Fruit fly (Drosophila melanogaster) whole organism, embryonic: Measurements from ENCODE around the gene Uggt.

ENCODE experiments used
- B-H1 ChIP-seq: fragments of 200-800 bp; sonication (Bioruptor generic); IDR thresholded peaks from 3 replicates; pipeline ENCODE4 v1.3.6; 2022; ENCODE audit warnings: missing biosample characterization, missing genetic modification characterization
- BEAF-32 ChIP-seq: fragments of 200-800 bp; sonication (Bioruptor generic); optimal IDR thresholded peaks from 3 replicates; lab custom pipeline; 2017; ENCODE audit warnings: missing biosample characterization, missing genetic modification characterization, mild to moderate bottlenecking, moderate library complexity, missing genetic modification reagents
- Blimp-1 ChIP-seq: fragments of 200-800 bp; sonication (Bioruptor generic); optimal IDR thresholded peaks from 3 replicates; lab custom pipeline; 2018; ENCODE audit warnings: missing biosample characterization, missing genetic modification characterization, mild to moderate bottlenecking, moderate library complexity, missing genetic modification reagents
- CG10147 ChIP-seq: fragments of 200-800 bp; sonication (Bioruptor generic); optimal IDR thresholded peaks from 2 replicates; lab custom pipeline; 2019; ENCODE audit warnings: missing biosample characterization, mild to moderate bottlenecking, missing genetic modification characterization, moderate library complexity
- CG10209 ChIP-seq: fragments of 200-800 bp; sonication (Bioruptor generic); optimal IDR thresholded peaks from 3 replicates; lab custom pipeline; 2017; ENCODE audit warnings: missing biosample characterization, mild to moderate bottlenecking, missing genetic modification characterization, missing genetic modification reagents
- CG16813 ChIP-seq: fragments of 200-800 bp; sonication (Bioruptor generic); IDR thresholded peaks from 3 replicates; pipeline ENCODE4 v1.3.6; 2022; ENCODE audit warnings: missing biosample characterization, missing genetic modification characterization; ENCODE audit not compliant: partially characterized antibody
- CG16863 ChIP-seq: fragments of 200-800 bp; sonication (Bioruptor generic); optimal IDR thresholded peaks from 3 replicates; lab custom pipeline; 2016; ENCODE audit warnings: missing biosample characterization, missing genetic modification characterization
- CG2202 ChIP-seq: fragments of 200-800 bp; sonication (Bioruptor generic); optimal IDR thresholded peaks from 2 replicates; lab custom pipeline; 2018; ENCODE audit warnings: missing biosample characterization, mild to moderate bottlenecking, missing genetic modification characterization
- CG32772 ChIP-seq: fragments of 200-800 bp; sonication (Bioruptor generic); IDR thresholded peaks from 2 replicates; pipeline ENCODE4 v1.3.6; 2022; ENCODE audit warnings: missing biosample characterization, missing genetic modification characterization
- CG4282 ChIP-seq: fragments of 200-800 bp; sonication (Bioruptor generic); optimal IDR thresholded peaks from 2 replicates; lab custom pipeline; 2016; ENCODE audit warnings: missing biosample characterization, missing genetic modification characterization
- CG4328 ChIP-seq: fragments of 200-800 bp; sonication (Bioruptor generic); optimal IDR thresholded peaks from 3 replicates; lab custom pipeline; 2017; ENCODE audit warnings: missing biosample characterization, missing genetic modification reagents, missing genetic modification characterization
- CG6813 ChIP-seq: fragments of 200-800 bp; sonication (Bioruptor generic); optimal IDR thresholded peaks from 2 replicates; lab custom pipeline; 2017; ENCODE audit warnings: missing biosample characterization, missing genetic modification characterization, mild to moderate bottlenecking, moderate library complexity, missing genetic modification reagents
- CG7987 ChIP-seq: fragments of 200-800 bp; sonication (Bioruptor generic); optimal IDR thresholded peaks from 2 replicates; lab custom pipeline; 2018; ENCODE audit warnings: missing biosample characterization, mild to moderate bottlenecking, missing genetic modification characterization, moderate library complexity
- CG8290 ChIP-seq, 3 experiments: fragments of 200-800 bp; sonication (Bioruptor generic); optimal IDR thresholded peaks; 2 replicates each; lab custom pipeline; 2016 to 2019; ENCODE audit warnings: missing biosample characterization in 3 of 3, missing genetic modification characterization in 3 of 3, mild to moderate bottlenecking in 2 of 3, moderate library complexity in 1 of 3
- CG9609 ChIP-seq: fragments of 200-800 bp; sonication (Bioruptor generic); optimal IDR thresholded peaks from 3 replicates; lab custom pipeline; 2016; ENCODE audit warnings: missing biosample characterization, missing genetic modification characterization
- CG9817 ChIP-seq: fragments of 200-800 bp; sonication (Bioruptor generic); optimal IDR thresholded peaks from 2 replicates; lab custom pipeline; 2018; ENCODE audit warnings: missing biosample characterization, mild to moderate bottlenecking, missing genetic modification characterization, moderate library complexity
- Dip3 ChIP-seq: fragments of 200-800 bp; sonication (Bioruptor generic); optimal IDR thresholded peaks from 3 replicates; lab custom pipeline; 2016; ENCODE audit warnings: missing biosample characterization, missing genetic modification characterization
- Gsc ChIP-seq: fragments of 200-800 bp; sonication (Bioruptor generic); IDR thresholded peaks from 2 replicates; pipeline ENCODE4 v1.3.6; 2022; ENCODE audit warnings: missing biosample characterization, missing genetic modification characterization
- HmgD ChIP-seq: fragments of 200-800 bp; sonication (Bioruptor generic); optimal IDR thresholded peaks from 3 replicates; lab custom pipeline; 2016; ENCODE audit warnings: missing biosample characterization, missing genetic modification characterization
- Jarid2 ChIP-seq: fragments of 200-800 bp; sonication (Bioruptor generic); optimal IDR thresholded peaks from 3 replicates; lab custom pipeline; 2017; ENCODE audit warnings: mild to moderate bottlenecking, missing biosample characterization, missing genetic modification reagents, missing genetic modification characterization
- MBD-R2 ChIP-seq: fragments of 200-800 bp; sonication (Bioruptor generic); IDR thresholded peaks from 2 replicates; pipeline ENCODE4 v1.3.6; 2022; ENCODE audit warnings: missing biosample characterization, missing genetic modification characterization
- MTF-1 ChIP-seq: fragments of 200-800 bp; sonication (Bioruptor generic); optimal IDR thresholded peaks from 2 replicates; lab custom pipeline; 2018; ENCODE audit warnings: missing biosample characterization, mild to moderate bottlenecking, missing genetic modification characterization, borderline replicate concordance
- Med ChIP-seq: fragments of 200-800 bp; sonication (Bioruptor generic); peaks from one replicate; lab custom pipeline; 2016; ENCODE audit warnings: missing biosample characterization, missing genetic modification characterization, mild to moderate bottlenecking, inconsistent platforms, moderate library complexity
- Meics ChIP-seq: fragments of 200-800 bp; sonication (Bioruptor generic); optimal IDR thresholded peaks from 2 replicates; lab custom pipeline; 2017; ENCODE audit warnings: missing biosample characterization, mild to moderate bottlenecking, missing genetic modification characterization
- NFAT ChIP-seq: fragments of 200-800 bp; sonication (Bioruptor generic); IDR thresholded peaks from 2 replicates; pipeline ENCODE4 v1.3.6; 2022; ENCODE audit warnings: missing biosample characterization, missing genetic modification characterization
- Nf-YB ChIP-seq: fragments of 200-800 bp; sonication (Bioruptor generic); optimal IDR thresholded peaks from 3 replicates; lab custom pipeline; 2019; ENCODE audit warnings: missing biosample characterization, mild to moderate bottlenecking, missing genetic modification characterization, moderate library complexity
- Six4 ChIP-seq: fragments of 200-800 bp; sonication (Bioruptor generic); optimal IDR thresholded peaks from 2 replicates; lab custom pipeline; 2016; ENCODE audit warnings: missing biosample characterization, missing genetic modification characterization
- Sox102F ChIP-seq: fragments of 200-800 bp; sonication (Bioruptor generic); optimal IDR thresholded peaks from 2 replicates; lab custom pipeline; 2018; ENCODE audit warnings: missing biosample characterization, mild to moderate bottlenecking, missing genetic modification characterization, moderate library complexity
- Trl ChIP-seq, 3 experiments: fragments of >200 bp in 2 of 3; fragments of 200-800 bp in 1 of 3; sonication (Bioruptor generic) in 1 of 3; optimal IDR thresholded peaks; 2 replicates in 1 of 3; 3 replicates in 2 of 3; lab custom pipeline; 2016 to 2017; ENCODE audit warnings: missing biosample characterization in 1 of 3, missing genetic modification characterization in 1 of 3
- bbx ChIP-seq: fragments of 200-800 bp; sonication (Bioruptor generic); IDR thresholded peaks from 2 replicates; pipeline ENCODE4 v1.3.6; 2022; ENCODE audit warnings: missing biosample characterization, missing genetic modification characterization; ENCODE audit not compliant: partially characterized antibody
- bcd ChIP-seq: fragments of 200-800 bp; sonication (Bioruptor generic); optimal IDR thresholded peaks from 2 replicates; lab custom pipeline; 2017; ENCODE audit warnings: missing biosample characterization, mild to moderate bottlenecking, missing genetic modification characterization
- da ChIP-seq: fragments of 200-800 bp; sonication (Bioruptor generic); optimal IDR thresholded peaks from 2 replicates; lab custom pipeline; 2016; ENCODE audit warnings: missing biosample characterization, missing genetic modification characterization
- dmrt11E ChIP-seq: fragments of 200-800 bp; sonication (Bioruptor generic); optimal IDR thresholded peaks from 3 replicates; lab custom pipeline; 2018; ENCODE audit warnings: missing biosample characterization, mild to moderate bottlenecking, missing genetic modification characterization, moderate library complexity
- ftz-f1 ChIP-seq: fragments of 200-800 bp; sonication (Bioruptor generic); optimal IDR thresholded peaks from 2 replicates; lab custom pipeline; 2016; ENCODE audit warnings: missing biosample characterization, missing genetic modification characterization
- gcm2 ChIP-seq: fragments of 200-800 bp; sonication (Bioruptor generic); optimal IDR thresholded peaks from 2 replicates; lab custom pipeline; 2016; ENCODE audit warnings: missing biosample characterization, missing genetic modification characterization
- gt ChIP-seq: fragments of 200-800 bp; sonication (Bioruptor generic); IDR thresholded peaks from 2 replicates; pipeline ENCODE4 v1.3.6; 2022; ENCODE audit warnings: missing biosample characterization, missing genetic modification characterization
- inv ChIP-seq: fragments of 200-800 bp; sonication (Bioruptor generic); IDR thresholded peaks from 2 replicates; pipeline ENCODE4 v1.3.6; 2022; ENCODE audit warnings: missing biosample characterization, missing genetic modification characterization; ENCODE audit not compliant: partially characterized antibody
- ken ChIP-seq: fragments of 200-800 bp; sonication (Bioruptor generic); IDR thresholded peaks from 3 replicates; pipeline ENCODE4 v1.3.6; 2022; ENCODE audit warnings: missing biosample characterization, missing genetic modification characterization
- p53 ChIP-seq: fragments of 200-800 bp; sonication (Bioruptor generic); optimal IDR thresholded peaks from 2 replicates; lab custom pipeline; 2016; ENCODE audit warnings: missing biosample characterization, missing genetic modification characterization
- pan ChIP-seq, 4 experiments: fragments of >200 bp in 3 of 4; fragments of 200-800 bp in 1 of 4; sonication (Bioruptor generic) in 1 of 4; optimal IDR thresholded peaks in 3 of 4; IDR thresholded peaks in 1 of 4; 2 replicates each; pipeline versions ENCODE4 v1.3.6 to Lab custom; 2017 to 2022; ENCODE audit warnings: missing biosample characterization in 2 of 4, missing genetic modification characterization in 2 of 4, mixed read lengths in 1 of 4
- pros ChIP-seq: fragments of 200-800 bp; sonication (Bioruptor generic); optimal IDR thresholded peaks from 3 replicates; lab custom pipeline; 2019; ENCODE audit warnings: missing biosample characterization, mild to moderate bottlenecking, missing genetic modification characterization, moderate library complexity
- ranshi ChIP-seq: fragments of 200-800 bp; sonication (Bioruptor generic); IDR thresholded peaks from 2 replicates; pipeline ENCODE4 v1.3.6; 2022; ENCODE audit warnings: missing biosample characterization, missing genetic modification characterization
- stwl ChIP-seq: fragments of 200-800 bp; sonication (Bioruptor generic); optimal IDR thresholded peaks from 3 replicates; lab custom pipeline; 2018; ENCODE audit warnings: missing biosample characterization, mild to moderate bottlenecking, missing genetic modification characterization, moderate library complexity
- tio ChIP-seq: fragments of 200-800 bp; sonication (Bioruptor generic); optimal IDR thresholded peaks from 2 replicates; lab custom pipeline; 2017; ENCODE audit warnings: missing biosample characterization, missing genetic modification characterization, inconsistent platforms
- ttk ChIP-seq: fragments of 200-800 bp; sonication (Bioruptor generic); IDR thresholded peaks from 2 replicates; pipeline ENCODE4 v2.1.2; 2022; ENCODE audit warnings: missing biosample characterization, missing genetic modification characterization
- zen2 ChIP-seq: fragments of 200-800 bp; sonication (Bioruptor generic); IDR thresholded peaks from 3 replicates; pipeline ENCODE4 v1.3.6; 2022; ENCODE audit warnings: missing biosample characterization, missing genetic modification characterization; ENCODE audit not compliant: partially characterized antibody

The Uggt gene

dm6 chr3L:18869035-18869826, 3.3 kb upstream of the Uggt start, which contains the start of gene Grx1 (continued):
- TF ChIP-seq MTF-1 (GFP tag; lab: Kevin White, UChicago) (no peak), dmrt11E (tag; lab: Kevin White, UChicago) (peak; percentile 53), B-H1 (GFP tag; lab: Robert Waterston, UW) (no peak), Jarid2 (GFP tag; lab: Kevin White, UChicago) (no peak), gcm2 (GFP tag; lab: Kevin White, UChicago) (no peak), Nf-YB (GFP tag; lab: Kevin White, UChicago) (peak; percentile 37), pros (no peak), p53 (GFP tag; lab: Kevin White, UChicago) (no peak), Sox102F (GFP tag; lab: Kevin White, UChicago) (peak; percentile 54), Dip3 (GFP tag; lab: Kevin White, UChicago) (peak; percentile 4), BEAF-32 (GFP tag; lab: Kevin White, UChicago) (peak; percentile 23), CG6813 (peak; percentile 4), zen2 (GFP tag; lab: Robert Waterston, UW) (no peak), CG10209 (GFP tag; lab: Kevin White, UChicago) (peak; percentile 41), inv (GFP tag; lab: Robert Waterston, UW) (no peak), tio (GFP tag; lab: Kevin White, UChicago) (peak; percentile 15), ranshi (GFP tag; lab: Robert Waterston, UW) (no peak), CG9817 (tag; lab: Kevin White, UChicago) (peak; percentile 48), Trl (optimal IDR thresholded peaks at IDR 0.05; lab: Kevin White, UChicago) (no peak), Trl (GFP tag; optimal IDR thresholded peaks at IDR 0.05; lab: Kevin White, UChicago) (peak; percentile 23), ken (0 out of 3 replicates have a peak, but pooled peaks have one; percentile 37), CG10147 (GFP tag; lab: Kevin White, UChicago) (peak; percentile 38), Med (GFP tag; lab: Kevin White, UChicago) (peak; percentile 83), MBD-R2 (GFP tag; lab: Robert Waterston, UW) (peak; percentile 84), Six4 (peak; percentile 36), gt (no peak), stwl (tag; lab: Kevin White, UChicago) (peak; percentile 75), CG2202 (peak; percentile 36), ftz-f1 (peak; percentile 60), CG16813 (GFP tag; lab: Robert Waterston, UW) (no peak), pan (optimal IDR thresholded peaks at IDR 0.05; lab: Kevin White, UChicago) (no peak), pan (GFP tag; optimal IDR thresholded peaks at IDR 0.05 in 1 of 2, IDR thresholded peaks at IDR 0.05 in 1 of 2) (no peak), da (no peak), NFAT (GFP tag; lab: Robert Waterston, UW) (peak; percentile 42; the same call in 1 of the 2 replicates), CG9609 (GFP tag; lab: Kevin White, UChicago) (peak; percentile 14), Blimp-1 (GFP tag; lab: Kevin White, UChicago) (peak; percentile 79), Gsc (no peak), CG4282 (peak; percentile 10), CG4328 (GFP tag; lab: Kevin White, UChicago) (peak; percentile 43), Meics (GFP tag; lab: Kevin White, UChicago) (peak; percentile 70), CG7987 (GFP tag; lab: Kevin White, UChicago) (no peak), CG8290 (GFP tag; optimal IDR thresholded peaks at IDR 0.05; lab: Kevin White, UChicago) (peak; percentile 50), CG8290 (tag; optimal IDR thresholded peaks at IDR 0.05; lab: Kevin White, UChicago) (peak in 1 of 2 experiments; percentile 35), CG16863 (peak; percentile 27), HmgD (GFP tag; lab: Kevin White, UChicago) (no peak), ttk (GFP tag; lab: Robert Waterston, UW) (no peak), bbx (GFP tag; lab: Robert Waterston, UW) (no peak), CG32772 (no peak), bcd (peak; percentile 25)
